Fruit fly (Drosophila melanogaster) whole organism, wandering third instar larva: Measurements from ENCODE around the gene rho-6.

Experiments used
- Hr83 ChIP-seq: fragments of 200-300 bp; sonication (Bioruptor generic); optimal IDR thresholded peaks from 2 replicates; lab custom pipeline; 2016; ENCODE audit warnings: missing biosample characterization, mild to moderate bottlenecking, missing genetic modification characterization, moderate library complexity; ENCODE audit not compliant: poor library complexity, severe bottlenecking
- jim ChIP-seq: fragments of 175-275, 200-325 bp; sonication (Bioruptor generic); optimal IDR thresholded peaks from 2 replicates; lab custom pipeline; 2016; ENCODE audit warnings: missing biosample characterization, mild to moderate bottlenecking, missing genetic modification characterization
- rgr ChIP-seq: fragments of 200-800 bp; sonication (Bioruptor generic); optimal IDR thresholded peaks from 3 replicates; lab custom pipeline; 2016; ENCODE audit warnings: missing biosample characterization, mild to moderate bottlenecking, missing genetic modification characterization
- sv ChIP-seq: fragments of 200-800 bp; sonication (Bioruptor generic); optimal IDR thresholded peaks from 3 replicates; lab custom pipeline; 2016; ENCODE audit warnings: missing biosample characterization, missing genetic modification characterization

dm6 chr2L:12085010-12085409 lies 48.2 kb downstream of the rho-6 start:
- no peak for TF ChIP-seq Hr83 (GFP tag; lab: Kevin White, UChicago)
- no peak for TF ChIP-seq sv (GFP tag; lab: Kevin White, UChicago)
- no peak for TF ChIP-seq jim
- no peak for TF ChIP-seq rgr (GFP tag; lab: Kevin White, UChicago)
